Fruit fly (Drosophila melanogaster): ENCODE results near the gene Pep.

Pep gene

dm6 chr3L:17663647-17664046 is 18.8 kb upstream of the Pep start:
- TF ChIP-seq lola (GFP tag; optimal IDR thresholded peaks at IDR 0.05) (no peak), pan (optimal IDR thresholded peaks at IDR 0.05) (no peak), usp (GFP tag; optimal IDR thresholded peaks at IDR 0.05) (no peak), br (GFP tag; optimal IDR thresholded peaks at IDR 0.05) (no peak), Dfd (GFP tag; optimal IDR thresholded peaks at IDR 0.05) (peak; percentile 95), Vsx2 (GFP tag; optimal IDR thresholded peaks at IDR 0.05; ENCODE audit: partially characterized antibody) (no peak), woc (GFP tag; optimal IDR thresholded peaks at IDR 0.05) (no peak), Jra (GFP tag; optimal IDR thresholded peaks at IDR 0.05) (no peak)

dm6 chr3L:17659268-17659589 is 14.4 kb upstream of the Pep start:
- TF ChIP-seq Hnf4 (GFP tag; optimal IDR thresholded peaks at IDR 0.05) (peak; percentile 38), br (GFP tag; optimal IDR thresholded peaks at IDR 0.05) (no peak), Hr83 (GFP tag; optimal IDR thresholded peaks at IDR 0.05; ENCODE audit: poor library complexity, severe bottlenecking) (peak; percentile 89), foxo (GFP tag; optimal IDR thresholded peaks at IDR 0.05) (peak in 1 of 2 experiments; percentile 2), OdsH (GFP tag; optimal IDR thresholded peaks at IDR 0.05) (peak; percentile 16), h (GFP tag; optimal IDR thresholded peaks at IDR 0.05) (peak; percentile 51), tai (GFP tag; optimal IDR thresholded peaks at IDR 0.05) (peak; percentile 19), rgr (GFP tag; optimal IDR thresholded peaks at IDR 0.05) (peak; percentile 52), Dif (GFP tag; optimal IDR thresholded peaks at IDR 0.05; ENCODE audit: partially characterized antibody) (no peak)

- TF ChIP-seq CG9705 (GFP tag; optimal IDR thresholded peaks at IDR 0.05) (no peak), br (GFP tag; optimal IDR thresholded peaks at IDR 0.05) (peak; percentile 77), rgr (GFP tag; optimal IDR thresholded peaks at IDR 0.05) (peak; percentile 83), Dif (GFP tag; optimal IDR thresholded peaks at IDR 0.05; ENCODE audit: partially characterized antibody) (no peak), Hr83 (GFP tag; optimal IDR thresholded peaks at IDR 0.05; ENCODE audit: poor library complexity, severe bottlenecking) (no peak), sage (GFP tag; optimal IDR thresholded peaks at IDR 0.05) (no peak), dl (GFP tag; optimal IDR thresholded peaks at IDR 0.05; ENCODE audit: insufficient read depth in 1 of 2, partially characterized antibody in 2 of 2) (no peak), GATAd (GFP tag; optimal IDR thresholded peaks at IDR 0.05) (no peak), CrebA (GFP tag; optimal IDR thresholded peaks at IDR 0.05; ENCODE audit: borderline replicate concordance) (no peak), lola (GFP tag; optimal IDR thresholded peaks at IDR 0.05) (no peak), psq (GFP tag; optimal IDR thresholded peaks at IDR 0.05) (peak; percentile 42), Hr78 (GFP tag; optimal IDR thresholded peaks at IDR 0.05) (no peak), Abd-B (GFP tag; optimal IDR thresholded peaks at IDR 0.05) (no peak), CG32264 (GFP tag; optimal IDR thresholded peaks at IDR 0.05) (peak; percentile 56), Myc (optimal IDR thresholded peaks at IDR 0.05) (no peak), Hnf4 (GFP tag; optimal IDR thresholded peaks at IDR 0.05) (peak; percentile 74), Jra (GFP tag; optimal IDR thresholded peaks at IDR 0.05) (no peak), brk (GFP tag; optimal IDR thresholded peaks at IDR 0.05) (no peak), dsf (GFP tag; optimal IDR thresholded peaks at IDR 0.05; ENCODE audit: borderline replicate concordance) (no peak), woc (GFP tag; optimal IDR thresholded peaks at IDR 0.05) (peak; percentile 8), usp (GFP tag; optimal IDR thresholded peaks at IDR 0.05) (no peak), N (GFP tag; optimal IDR thresholded peaks at IDR 0.05) (no peak), fru (GFP tag; optimal IDR thresholded peaks at IDR 0.05) (peak; percentile 73), Rel (GFP tag; optimal IDR thresholded peaks at IDR 0.05) (no peak), Rel (tag; optimal IDR thresholded peaks at IDR 0.05) (peak; percentile 44), Vsx2 (GFP tag; optimal IDR thresholded peaks at IDR 0.05; ENCODE audit: partially characterized antibody) (peak; percentile 39), Sp1 (GFP tag; optimal IDR thresholded peaks at IDR 0.05) (peak; percentile 24), h (GFP tag; optimal IDR thresholded peaks at IDR 0.05) (peak; percentile 81), jim (GFP tag; optimal IDR thresholded peaks at IDR 0.05) (no peak), OdsH (GFP tag; optimal IDR thresholded peaks at IDR 0.05) (peak; percentile 79), Dfd (GFP tag; optimal IDR thresholded peaks at IDR 0.05) (no peak), tai (GFP tag; optimal IDR thresholded peaks at IDR 0.05) (peak; percentile 66), ey (GFP tag; optimal IDR thresholded peaks at IDR 0.05) (peak; percentile 88), HLH106 (tag; optimal IDR thresholded peaks at IDR 0.05) (peak; percentile 58), pan (optimal IDR thresholded peaks at IDR 0.05) (no peak), foxo (GFP tag; optimal IDR thresholded peaks at IDR 0.05) (peak; percentile 71 to 86), dmrt93B (GFP tag; optimal IDR thresholded peaks at IDR 0.05) (peak; percentile 26), Mio (GFP tag; optimal IDR thresholded peaks at IDR 0.05) (peak; percentile 34), sv (GFP tag; optimal IDR thresholded peaks at IDR 0.05) (peak; percentile 88)
These were observed 13.8 kb upstream of the Pep start for dm6 chr3L:17658423-17659267.
